Fruit fly (Drosophila melanogaster) whole organism, pupa: ENCODE results near the gene beat-Ib.

ENCODE experiments used
- CG15710 ChIP-seq: fragments of 200-800 bp; sonication (Bioruptor generic); optimal IDR thresholded peaks from 2 replicates; lab custom pipeline; 2018; ENCODE audit warnings: missing biosample characterization, mild to moderate bottlenecking, missing genetic modification characterization, moderate library complexity
- CG17806 ChIP-seq: fragments of 200-800 bp; sonication (Bioruptor generic); optimal IDR thresholded peaks from 2 replicates; lab custom pipeline; 2018; ENCODE audit warnings: missing biosample characterization, mild to moderate bottlenecking, missing genetic modification characterization, moderate library complexity
- CG32121 ChIP-seq: fragments of 200-800 bp; sonication (Bioruptor generic); IDR thresholded peaks from 2 replicates; pipeline ENCODE4 v1.3.6; 2022; ENCODE audit warnings: missing biosample characterization, missing genetic modification characterization
- CG34367 ChIP-seq: fragments of 200-800 bp; sonication (Bioruptor generic); optimal IDR thresholded peaks from 2 replicates; lab custom pipeline; 2018; ENCODE audit warnings: missing biosample characterization, mild to moderate bottlenecking, missing genetic modification characterization
- CG8301 ChIP-seq: fragments of 200-800 bp; sonication (Bioruptor generic); optimal IDR thresholded peaks from 2 replicates; lab custom pipeline; 2018; ENCODE audit warnings: missing biosample characterization, mild to moderate bottlenecking, missing genetic modification characterization
- EcR ChIP-seq: fragments of 200-800 bp; sonication (Bioruptor generic); optimal IDR thresholded peaks from 3 replicates; lab custom pipeline; 2019; ENCODE audit warnings: missing biosample characterization, missing genetic modification characterization, mild to moderate bottlenecking, moderate library complexity, missing genetic modification reagents
- Pif1A ChIP-seq: fragments of 200-800 bp; sonication (Bioruptor generic); optimal IDR thresholded peaks from 3 replicates; lab custom pipeline; 2016; ENCODE audit warnings: missing biosample characterization, missing genetic modification characterization
- gl ChIP-seq: fragments of 200-800 bp; sonication (Bioruptor generic); optimal IDR thresholded peaks from 2 replicates; lab custom pipeline; 2018; ENCODE audit warnings: missing biosample characterization, mild to moderate bottlenecking, missing genetic modification characterization

dm6 chr2L:15909277-15909674 is 53.0 kb downstream of the beat-Ib start:
- TF ChIP-seq gl = no peak
- no peak for TF ChIP-seq EcR
- TF ChIP-seq CG15710 (tag; lab: Kevin White, UChicago) = peak; percentile 83
- TF ChIP-seq CG32121 (GFP tag; lab: Robert Waterston, UW) = no peak
- no peak for TF ChIP-seq CG8301
- peak; percentile 61 for TF ChIP-seq CG34367
- TF ChIP-seq Pif1A (GFP tag; lab: Kevin White, UChicago) = peak; percentile 60
- TF ChIP-seq CG17806 (tag; lab: Kevin White, UChicago) = peak; percentile 73
